Fruit fly (Drosophila melanogaster): Measurements from ENCODE around the gene obst-I.

dm6 chr3L:2268525-2268924 is 867 bp downstream of the obst-I start, which contains the start of gene CG32302:
- no peak for TF ChIP-seq CG14711 (tag; optimal IDR thresholded peaks at IDR 0.05)
- TF ChIP-seq cic (GFP tag; optimal IDR thresholded peaks at IDR 0.05): no peak
- no peak for TF ChIP-seq Clk (GFP tag; optimal IDR thresholded peaks at IDR 0.05)
- TF ChIP-seq toe (GFP tag; optimal IDR thresholded peaks at IDR 0.05): no peak
- no peak for TF ChIP-seq Hr96 (GFP tag; optimal IDR thresholded peaks at IDR 0.05)
- TF ChIP-seq ovo (GFP tag; optimal IDR thresholded peaks at IDR 0.05): no peak
- TF ChIP-seq cnc (optimal IDR thresholded peaks at IDR 0.05): no peak
- no peak for TF ChIP-seq CG12768 (GFP tag; optimal IDR thresholded peaks at IDR 0.05)
- TF ChIP-seq CG5204 (GFP tag; optimal IDR thresholded peaks at IDR 0.05): no peak

Measured in whole organism, adult.